Fruit fly (Drosophila melanogaster) whole organism, pupa: ENCODE data around the gene Cpr64Ac.

ENCODE experiments used
- CG10348 ChIP-seq: fragments of 200-800 bp; sonication (Bioruptor generic); IDR thresholded peaks from 2 replicates; pipeline ENCODE4 v1.3.6; 2022; ENCODE audit warnings: missing biosample characterization, missing genetic modification characterization
- CG12605 ChIP-seq: fragments of 200-800 bp; sonication (Bioruptor generic); IDR thresholded peaks from 2 replicates; pipeline ENCODE4 v1.3.6; 2022; ENCODE audit warnings: missing biosample characterization, missing genetic modification characterization
- CG13204 ChIP-seq: fragments of 200-800 bp; sonication (Bioruptor generic); optimal IDR thresholded peaks from 2 replicates; lab custom pipeline; 2018; ENCODE audit warnings: missing biosample characterization, mild to moderate bottlenecking, missing genetic modification characterization, moderate library complexity
- CG14655 ChIP-seq: fragments of 200-800 bp; sonication (Bioruptor generic); optimal IDR thresholded peaks from 3 replicates; lab custom pipeline; 2017; ENCODE audit warnings: mild to moderate bottlenecking, missing biosample characterization, missing genetic modification reagents, missing genetic modification characterization
- CG15710 ChIP-seq: fragments of 200-800 bp; sonication (Bioruptor generic); optimal IDR thresholded peaks from 2 replicates; lab custom pipeline; 2018; ENCODE audit warnings: missing biosample characterization, mild to moderate bottlenecking, missing genetic modification characterization, moderate library complexity
- CG17806 ChIP-seq: fragments of 200-800 bp; sonication (Bioruptor generic); optimal IDR thresholded peaks from 2 replicates; lab custom pipeline; 2018; ENCODE audit warnings: missing biosample characterization, mild to moderate bottlenecking, missing genetic modification characterization, moderate library complexity
- CG32121 ChIP-seq: fragments of 200-800 bp; sonication (Bioruptor generic); IDR thresholded peaks from 2 replicates; pipeline ENCODE4 v1.3.6; 2022; ENCODE audit warnings: missing biosample characterization, missing genetic modification characterization
- CG34367 ChIP-seq: fragments of 200-800 bp; sonication (Bioruptor generic); optimal IDR thresholded peaks from 2 replicates; lab custom pipeline; 2018; ENCODE audit warnings: missing biosample characterization, mild to moderate bottlenecking, missing genetic modification characterization
- CG4496 ChIP-seq: fragments of 200-800 bp; sonication (Bioruptor generic); IDR thresholded peaks from 3 replicates; pipeline ENCODE4 v1.3.6; 2022; ENCODE audit warnings: missing biosample characterization, missing genetic modification characterization
- CG8159 ChIP-seq: fragments of 200-800 bp; sonication (Bioruptor generic); optimal IDR thresholded peaks from 3 replicates; lab custom pipeline; 2018; ENCODE audit warnings: missing biosample characterization, mild to moderate bottlenecking, missing genetic modification characterization, moderate library complexity
- CG8301 ChIP-seq: fragments of 200-800 bp; sonication (Bioruptor generic); optimal IDR thresholded peaks from 2 replicates; lab custom pipeline; 2018; ENCODE audit warnings: missing biosample characterization, mild to moderate bottlenecking, missing genetic modification characterization
- CG9948 ChIP-seq: fragments of 200-800 bp; sonication (Bioruptor generic); optimal IDR thresholded peaks from 2 replicates; lab custom pipeline; 2018; ENCODE audit warnings: missing biosample characterization, mild to moderate bottlenecking, missing genetic modification characterization, moderate library complexity
- D1 ChIP-seq: fragments of 200-800 bp; sonication (Bioruptor generic); optimal IDR thresholded peaks from 2 replicates; lab custom pipeline; 2018; ENCODE audit warnings: missing biosample characterization, mild to moderate bottlenecking, missing genetic modification characterization, moderate library complexity
- EcR ChIP-seq: fragments of 200-800 bp; sonication (Bioruptor generic); optimal IDR thresholded peaks from 3 replicates; lab custom pipeline; 2019; ENCODE audit warnings: missing biosample characterization, missing genetic modification characterization, mild to moderate bottlenecking, moderate library complexity, missing genetic modification reagents
- Ets98B ChIP-seq: fragments of 200-800 bp; sonication (Bioruptor generic); IDR thresholded peaks from 2 replicates; pipeline ENCODE4 v1.3.6; 2022; ENCODE audit warnings: missing biosample characterization, missing genetic modification characterization
- Pif1A ChIP-seq: fragments of 200-800 bp; sonication (Bioruptor generic); optimal IDR thresholded peaks from 3 replicates; lab custom pipeline; 2016; ENCODE audit warnings: missing biosample characterization, missing genetic modification characterization
- Pif1B ChIP-seq: fragments of 200-800 bp; sonication (Bioruptor generic); optimal IDR thresholded peaks from 3 replicates; lab custom pipeline; 2016; ENCODE audit warnings: missing biosample characterization, missing genetic modification characterization
- Snoo ChIP-seq: fragments of 200-800 bp; sonication (Bioruptor generic); optimal IDR thresholded peaks from 3 replicates; lab custom pipeline; 2017; ENCODE audit warnings: missing biosample characterization, mild to moderate bottlenecking, missing genetic modification characterization, inconsistent platforms
- fd96Ca ChIP-seq: fragments of 200-800 bp; sonication (Bioruptor generic); IDR thresholded peaks from 3 replicates; pipeline ENCODE4 v1.3.6; 2022; ENCODE audit warnings: missing biosample characterization, missing genetic modification characterization
- gl ChIP-seq: fragments of 200-800 bp; sonication (Bioruptor generic); optimal IDR thresholded peaks from 2 replicates; lab custom pipeline; 2018; ENCODE audit warnings: missing biosample characterization, mild to moderate bottlenecking, missing genetic modification characterization
- rn ChIP-seq: fragments of 200-800 bp; sonication (Bioruptor generic); IDR thresholded peaks from 2 replicates; pipeline ENCODE4 v1.3.6; 2022; ENCODE audit warnings: missing biosample characterization, missing genetic modification characterization

Gene Cpr64Ac

DNA sequence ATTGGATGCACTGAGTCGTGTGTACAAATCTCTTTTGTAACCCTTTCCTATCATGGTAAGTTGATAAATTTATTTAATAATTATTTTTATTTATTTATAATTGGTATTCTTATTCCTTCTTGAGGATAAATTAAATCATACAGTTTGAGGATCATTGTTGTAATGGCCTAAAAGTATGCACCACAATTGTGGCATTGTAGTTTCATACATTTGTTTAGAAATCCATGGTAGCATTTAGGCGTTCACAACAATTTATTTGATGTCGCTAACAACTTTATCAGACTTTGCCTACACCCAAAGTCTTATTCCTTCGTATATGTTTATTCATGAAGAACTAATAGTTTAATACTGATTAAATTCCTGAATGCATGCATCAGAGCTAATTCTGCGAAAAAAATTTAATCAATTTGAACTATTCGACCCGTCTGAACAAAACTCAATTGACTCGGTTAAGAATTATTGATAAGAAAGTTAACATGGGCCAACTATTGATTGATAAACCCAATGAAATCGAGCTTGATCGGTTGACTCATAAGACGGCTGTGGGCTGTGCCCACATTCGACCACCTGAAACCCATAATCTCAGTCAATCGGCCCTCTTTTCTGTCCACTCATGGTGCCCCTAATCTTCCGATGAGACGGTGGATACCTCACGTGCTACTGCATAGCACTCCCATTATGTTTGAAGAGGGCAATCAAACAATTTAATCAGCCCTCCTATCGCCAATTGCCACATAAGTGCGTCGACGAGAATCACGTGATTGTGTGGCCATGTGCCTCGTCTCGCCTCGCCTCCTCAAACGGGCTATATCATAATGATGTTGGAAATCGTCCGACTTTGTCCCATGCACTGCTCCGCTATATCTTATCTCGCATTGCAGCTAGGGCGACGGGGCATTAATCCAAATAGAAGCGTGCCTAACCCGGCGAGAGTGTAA lies 6.8 kb upstream of the Cpr64Ac start:
- TF ChIP-seq CG8301 (tag; lab: Kevin White, UChicago) = no peak
- 0 out of 2 replicates have a peak, but pooled peaks have one; percentile 12 for TF ChIP-seq CG32121
- no peak for TF ChIP-seq Pif1B (GFP tag; lab: Kevin White, UChicago)
- peak; percentile 21; the same call in 1 of the 2 replicates for TF ChIP-seq Ets98B (GFP tag; lab: Robert Waterston, UW)
- TF ChIP-seq CG12605 (GFP tag; lab: Robert Waterston, UW) = no peak
- no peak for TF ChIP-seq CG15710 (tag; lab: Kevin White, UChicago)
- no peak for TF ChIP-seq CG10348 (GFP tag; lab: Robert Waterston, UW)
- TF ChIP-seq rn = no peak
- TF ChIP-seq fd96Ca = no peak
- TF ChIP-seq CG4496 (GFP tag; lab: Robert Waterston, UW) = peak; percentile 37; the same call in 1 of the 3 replicates
- TF ChIP-seq Snoo (tag; lab: Kevin White, UChicago) = no peak

- no peak for TF ChIP-seq CG13204 (GFP tag; lab: Kevin White, UChicago)
- TF ChIP-seq CG8301 (tag; lab: Kevin White, UChicago) = no peak
- no peak for TF ChIP-seq Ets98B (GFP tag; lab: Robert Waterston, UW)
- TF ChIP-seq CG8159 (tag; lab: Kevin White, UChicago) = no peak
- TF ChIP-seq fd96Ca = no peak
- no peak for TF ChIP-seq CG15710 (tag; lab: Kevin White, UChicago)
- TF ChIP-seq Snoo (tag; lab: Kevin White, UChicago) = no peak
- TF ChIP-seq CG34367 (tag; lab: Kevin White, UChicago) = no peak
- no peak for TF ChIP-seq rn
These were observed 2.4 kb upstream of the Cpr64Ac start, which contains the start of gene Cpr64Ad for dm6 chr3L:4215079-4215478. TSS of gene Cpr64Ad (plus strand) at chr3L:4215379.

DNA sequence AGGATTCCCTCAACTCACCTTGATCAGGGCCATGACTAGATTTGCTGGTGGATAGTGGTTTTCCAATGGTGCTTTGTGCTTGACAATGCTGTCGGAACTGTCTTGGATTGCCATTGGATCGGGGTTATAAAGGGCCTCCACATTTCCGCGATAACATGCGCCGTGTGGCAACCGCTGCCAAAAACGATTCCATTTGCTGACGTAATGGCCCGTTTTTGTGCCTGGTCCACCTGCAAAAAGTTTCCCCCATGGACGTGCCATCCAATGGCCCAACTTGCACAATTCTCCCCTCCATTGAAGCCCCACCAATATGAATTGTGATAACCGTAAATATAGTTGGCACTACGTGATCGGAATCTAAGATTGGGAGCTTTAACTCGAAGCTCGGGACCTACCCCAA lies 1.3 kb downstream of the Cpr64Ac start, which contains the start of gene Cpr64Ab:
Cpr64Ab (minus strand) TSS at position 101 of the 400 bp plus-strand sequence.
- TF ChIP-seq gl (tag; lab: Kevin White, UChicago) = no peak
- no peak for TF ChIP-seq CG9948 (tag; lab: Kevin White, UChicago)
- TF ChIP-seq CG13204 (GFP tag; lab: Kevin White, UChicago) = no peak
- TF ChIP-seq CG12605 (GFP tag; lab: Robert Waterston, UW) = no peak
- no peak for TF ChIP-seq CG15710 (tag; lab: Kevin White, UChicago)
- no peak for TF ChIP-seq Pif1B (GFP tag; lab: Kevin White, UChicago)
- TF ChIP-seq CG14655 (GFP tag; lab: Kevin White, UChicago) = no peak
- no peak for TF ChIP-seq Ets98B (GFP tag; lab: Robert Waterston, UW)
- no peak for TF ChIP-seq CG17806
- no peak for TF ChIP-seq CG32121

DNA sequence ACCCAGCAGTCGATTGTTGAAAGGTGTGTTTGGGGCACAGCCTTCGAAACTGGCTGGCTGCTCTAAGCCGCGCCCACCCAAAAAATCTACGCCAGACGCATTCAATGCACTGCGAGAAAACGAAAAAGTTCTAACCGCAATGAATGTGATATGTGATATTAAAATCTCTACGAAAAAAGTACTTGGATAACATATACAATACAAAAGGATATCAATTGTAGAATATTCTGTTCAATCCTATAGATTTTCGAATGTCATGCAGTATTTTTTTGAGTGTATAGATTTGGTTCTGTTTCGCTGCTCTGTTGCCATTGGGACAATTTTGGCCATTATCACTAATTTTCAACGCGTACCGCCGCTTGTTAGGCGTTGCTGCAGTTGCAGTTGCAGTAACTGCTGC lies 3.0 kb downstream of the Cpr64Ac start:
- TF ChIP-seq EcR (GFP tag; lab: Kevin White, UChicago) (no peak), CG10348 (GFP tag; lab: Robert Waterston, UW) (no peak), D1 (tag; lab: Kevin White, UChicago) (no peak), CG14655 (GFP tag; lab: Kevin White, UChicago) (no peak), CG8159 (tag; lab: Kevin White, UChicago) (no peak), CG8301 (tag; lab: Kevin White, UChicago) (peak; percentile 45), CG13204 (GFP tag; lab: Kevin White, UChicago) (no peak), CG17806 (no peak), Pif1B (GFP tag; lab: Kevin White, UChicago) (no peak), Ets98B (GFP tag; lab: Robert Waterston, UW) (peak; percentile 79), CG4496 (GFP tag; lab: Robert Waterston, UW) (peak; percentile 83), gl (tag; lab: Kevin White, UChicago) (no peak), fd96Ca (peak; percentile 61), CG34367 (tag; lab: Kevin White, UChicago) (no peak), rn (no peak), CG9948 (tag; lab: Kevin White, UChicago) (peak; percentile 4), CG15710 (tag; lab: Kevin White, UChicago) (no peak), CG12605 (GFP tag; lab: Robert Waterston, UW) (no peak), Snoo (tag; lab: Kevin White, UChicago) (no peak), CG32121 (peak; percentile 88), Pif1A (GFP tag; lab: Kevin White, UChicago) (no peak)

DNA sequence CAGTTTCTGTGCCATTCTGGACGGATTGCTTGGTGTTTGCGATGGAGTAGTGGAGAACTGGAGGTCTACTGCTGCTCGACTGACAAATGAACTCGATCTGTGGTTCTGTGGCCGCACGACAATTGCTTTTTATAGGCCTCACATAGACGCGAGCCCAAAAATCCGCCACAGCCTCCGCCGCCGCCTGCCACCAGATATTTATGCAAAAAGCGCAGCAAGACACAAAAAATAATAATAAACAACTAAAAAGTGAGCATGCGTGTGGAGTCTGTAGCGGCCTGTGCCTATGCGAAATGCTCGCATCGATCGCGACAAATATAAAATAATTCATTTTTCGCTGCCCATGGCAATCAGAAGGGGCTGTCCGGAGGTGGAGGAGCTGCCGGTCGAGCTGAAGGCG lies 3.6 kb downstream of the Cpr64Ac start, which contains the start of gene Cpr64Aa:
Cpr64Aa (minus strand) TSS at position 101 of the 400 bp plus-strand sequence.
- TF ChIP-seq D1 (tag; lab: Kevin White, UChicago) (no peak), fd96Ca (no peak), CG13204 (GFP tag; lab: Kevin White, UChicago) (no peak), CG17806 (no peak), CG12605 (GFP tag; lab: Robert Waterston, UW) (no peak), Pif1A (GFP tag; lab: Kevin White, UChicago) (no peak), CG9948 (tag; lab: Kevin White, UChicago) (no peak), CG34367 (tag; lab: Kevin White, UChicago) (no peak), CG8301 (tag; lab: Kevin White, UChicago) (no peak), CG4496 (GFP tag; lab: Robert Waterston, UW) (no peak), Ets98B (GFP tag; lab: Robert Waterston, UW) (no peak), rn (no peak), Snoo (tag; lab: Kevin White, UChicago) (no peak), CG10348 (GFP tag; lab: Robert Waterston, UW) (no peak), CG32121 (no peak), gl (tag; lab: Kevin White, UChicago) (no peak), Pif1B (GFP tag; lab: Kevin White, UChicago) (no peak), CG15710 (tag; lab: Kevin White, UChicago) (no peak), EcR (GFP tag; lab: Kevin White, UChicago) (no peak)
